Worm (Caenorhabditis elegans) whole organism, L3 larva: ENCODE results near the gene Y11D7A.8.

ENCODE experiments used
- ceh-82 ChIP-seq: fragments of 150-350 bp; optimal IDR thresholded peaks from 2 replicates; lab custom pipeline; 2014; ENCODE audit warnings: missing biosample characterization, missing genetic modification characterization
- ceh-9 ChIP-seq: sonication (generic microtip); optimal IDR thresholded peaks from 2 replicates; lab custom pipeline; 2018; ENCODE audit warnings: missing biosample characterization, missing genetic modification characterization
- fos-1 ChIP-seq: fragments of 150-350 bp; optimal IDR thresholded peaks from 2 replicates; lab custom pipeline; 2014; ENCODE audit warnings: missing biosample characterization, missing genetic modification characterization
- nfya-1 ChIP-seq: sonication (generic microtip); optimal IDR thresholded peaks from 2 replicates; lab custom pipeline; 2017; ENCODE audit warnings: missing genetic modification characterization, mild to moderate bottlenecking, missing compliant biosample characterization, antibody characterized with exemption, moderate library complexity; ENCODE audit not compliant: insufficient read depth
- nhr-25 ChIP-seq: sonication (generic microtip); optimal IDR thresholded peaks from 2 replicates; lab custom pipeline; 2017; ENCODE audit warnings: missing biosample characterization, missing genetic modification characterization
- nhr-28 ChIP-seq: fragments of 150-350 bp; optimal IDR thresholded peaks from 2 replicates; lab custom pipeline; 2014; ENCODE audit warnings: missing biosample characterization, missing genetic modification characterization
- skn-1 ChIP-seq: fragments of 150-350 bp; optimal IDR thresholded peaks from 2 replicates; lab custom pipeline; 2014; ENCODE audit warnings: missing biosample characterization, missing genetic modification characterization
- tbx-2 ChIP-seq: sonication (generic microtip); optimal IDR thresholded peaks from 2 replicates; lab custom pipeline; 2016; ENCODE audit warnings: mild to moderate bottlenecking, missing genetic modification characterization, missing compliant biosample characterization
- unc-62 ChIP-seq: fragments of 150-350 bp; sonication (generic microtip); optimal IDR thresholded peaks from 4 replicates; lab custom pipeline; 2014; ENCODE audit warnings: missing biosample characterization, missing genetic modification reagents, missing genetic modification characterization
- ztf-4 ChIP-seq: fragments of 150-350 bp; optimal IDR thresholded peaks from 2 replicates; lab custom pipeline; 2014; ENCODE audit warnings: missing biosample characterization, missing genetic modification characterization

- no peak for TF ChIP-seq unc-62 (GFP tag; lab: Kevin White, UChicago)
- no peak for TF ChIP-seq skn-1
- TF ChIP-seq ceh-82: no peak
- TF ChIP-seq fos-1 (tag; lab: Kevin White, UChicago): no peak
- no peak for TF ChIP-seq tbx-2
- TF ChIP-seq ceh-9 (tag; lab: Kevin White, UChicago): no peak
- no peak for TF ChIP-seq nhr-28 (tag; lab: Kevin White, UChicago)
- TF ChIP-seq ztf-4: no peak
- no peak for TF ChIP-seq nhr-25 (tag; lab: Kevin White, UChicago)
- TF ChIP-seq nfya-1 (tag; lab: Kevin White, UChicago): no peak
These were observed 33.8 kb upstream of the Y11D7A.8 start, which contains the start of gene C46C2.2 for ce11 chrIV:9217426-9217825.
